Fruit fly (Drosophila melanogaster) whole organism: Measurements from ENCODE around the gene Ype.

Experiments
- CG8478 ChIP-seq: fragments of >200 bp; optimal IDR thresholded peaks from 2 replicates; lab custom pipeline; 2018; ENCODE audit warnings: inconsistent platforms
- Dll ChIP-seq: fragments of >200 bp; optimal IDR thresholded peaks from 2 replicates; lab custom pipeline; 2017
- EcR ChIP-seq, 2 experiments: fragments of >200 bp; optimal IDR thresholded peaks; 2 replicates each; lab custom pipeline; 2017; ENCODE audit warnings: missing biosample characterization in 2 of 2, missing genetic modification characterization in 2 of 2, missing genetic modification reagents in 2 of 2
- pan ChIP-seq: fragments of >200 bp; optimal IDR thresholded peaks from 2 replicates; lab custom pipeline; 2017
- psq ChIP-seq: fragments of >200 bp; optimal IDR thresholded peaks from 2 replicates; lab custom pipeline; 2017
- usp ChIP-seq: fragments of >200 bp; optimal IDR thresholded peaks from 2 replicates; lab custom pipeline; 2017; ENCODE audit warnings: missing biosample characterization, missing genetic modification characterization, mixed read lengths

- no peak for TF ChIP-seq EcR (GFP tag; optimal IDR thresholded peaks at IDR 0.05; lab: Kevin White, UChicago)
- TF ChIP-seq pan (lab: Kevin White, UChicago), result no peak
- TF ChIP-seq usp, result no peak
- TF ChIP-seq Dll (lab: Kevin White, UChicago), result no peak
- no peak for TF ChIP-seq psq (lab: Kevin White, UChicago)
- no peak for TF ChIP-seq CG8478 (lab: Kevin White, UChicago)
Observed at dm6 chrX:13392764-13393163, 5.5 kb upstream of the Ype start.
